Worm (Caenorhabditis elegans) whole organism, L4 larva: Measurements from ENCODE around the gene B0273.115.

Experiments used
- ZK546.5 ChIP-seq, 2 experiments: sonication (generic microtip); optimal IDR thresholded peaks; 2 replicates each; lab custom pipeline; 2017; ENCODE audit warnings: missing biosample characterization in 2 of 2, missing genetic modification characterization in 2 of 2
- fos-1 ChIP-seq: fragments of 150-350 bp; optimal IDR thresholded peaks from 2 replicates; lab custom pipeline; 2014; ENCODE audit warnings: missing biosample characterization, missing genetic modification characterization
- lin-15B ChIP-seq: fragments of 150-350 bp; sonication (generic microtip); optimal IDR thresholded peaks from 3 replicates; lab custom pipeline; 2014; ENCODE audit warnings: missing biosample characterization, missing genetic modification characterization
- lsy-2 ChIP-seq, 2 experiments: fragments of 150-350 bp in 1 of 2; sonication (generic microtip) in 1 of 2; optimal IDR thresholded peaks; 2 replicates each; lab custom pipeline; 2014 to 2017; ENCODE audit warnings: missing biosample characterization in 2 of 2, missing genetic modification characterization in 2 of 2
- madf-5 ChIP-seq, 2 experiments: fragments of 200-800 bp; sonication (Bioruptor generic); IDR thresholded peaks; 2 replicates each; pipeline ENCODE4 v1.3.6; 2022; ENCODE audit warnings: missing compliant biosample characterization in 2 of 2, missing genetic modification characterization in 2 of 2
- nhr-11 ChIP-seq: fragments of 150-350 bp; optimal IDR thresholded peaks from 2 replicates; lab custom pipeline; 2014; ENCODE audit warnings: missing biosample characterization, missing genetic modification characterization
- nhr-28 ChIP-seq: fragments of 150-350 bp; optimal IDR thresholded peaks from 2 replicates; lab custom pipeline; 2014; ENCODE audit warnings: missing biosample characterization, missing genetic modification characterization
- saeg-2 ChIP-seq: fragments of 200-800 bp; sonication (Bioruptor generic); IDR thresholded peaks from 2 replicates; pipeline ENCODE4 v1.3.6; 2022; ENCODE audit warnings: missing genetic modification reagents, missing genetic modification characterization, missing compliant biosample characterization
- spr-3 ChIP-seq: fragments of 200-800 bp; sonication (Bioruptor generic); optimal IDR thresholded peaks from 2 replicates; lab custom pipeline; 2018; ENCODE audit warnings: mild to moderate bottlenecking, missing genetic modification characterization, missing compliant biosample characterization
- unc-130 ChIP-seq: sonication (generic microtip); optimal IDR thresholded peaks from 2 replicates; lab custom pipeline; 2016; ENCODE audit warnings: missing genetic modification reagents, missing genetic modification characterization, missing compliant biosample characterization
- unc-62 ChIP-seq, 3 experiments: fragments of 150-350 bp in 1 of 3; sonication (generic microtip); optimal IDR thresholded peaks in 2 of 3; peaks in 1 of 3; 1 replicate in 1 of 3; 2 replicates in 2 of 3; lab custom pipeline; 2014 to 2017; ENCODE audit warnings: missing biosample characterization in 3 of 3, missing genetic modification characterization in 3 of 3, missing genetic modification reagents in 3 of 3, missing genotype in 1 of 3
- zag-1 ChIP-seq: fragments of 150-350 bp; optimal IDR thresholded peaks from 2 replicates; lab custom pipeline; 2014; ENCODE audit warnings: missing biosample characterization, missing genetic modification characterization

- no peak for TF ChIP-seq madf-5 (GFP tag; IDR thresholded peaks at IDR 0.05; lab: Robert Waterston, UW)
- TF ChIP-seq nhr-28 (tag; lab: Kevin White, UChicago), result no peak
- no peak for TF ChIP-seq nhr-11 (tag; lab: Kevin White, UChicago)
- TF ChIP-seq zag-1 (tag; lab: Kevin White, UChicago), result no peak
- TF ChIP-seq fos-1 (tag; lab: Kevin White, UChicago), result no peak
- no peak for TF ChIP-seq ZK546.5 (tag; optimal IDR thresholded peaks at IDR 0.05; lab: Kevin White, UChicago)
- no peak for TF ChIP-seq unc-62 (GFP tag; optimal IDR thresholded peaks at IDR 0.05 in 1 of 2; lab: Kevin White, UChicago)
- no peak for TF ChIP-seq unc-62 (tag; optimal IDR thresholded peaks at IDR 0.05; lab: Kevin White, UChicago)
- no peak for TF ChIP-seq spr-3
- TF ChIP-seq lin-15B (tag; lab: Kevin White, UChicago), result no peak
- no peak for TF ChIP-seq lsy-2 (tag; optimal IDR thresholded peaks at IDR 0.05; lab: Kevin White, UChicago)
- TF ChIP-seq unc-130 (GFP tag; lab: Kevin White, UChicago), result no peak
- TF ChIP-seq saeg-2, result no peak
These were observed 8.7 kb downstream of the B0273.115 start, which contains the start of gene T11F8.12 for ce11 chrIV:5482231-5482630.
